Worm (Caenorhabditis elegans) whole organism, mixed stage, embryonic: Measurements from ENCODE around the gene cox-15.

ENCODE experiments used
- blmp-1 ChIP-seq: fragments of 150-350 bp; optimal IDR thresholded peaks from 2 replicates; lab custom pipeline; 2014; ENCODE audit warnings: missing biosample characterization, missing genetic modification characterization
- lin-13 ChIP-seq: fragments of 150-350 bp; optimal IDR thresholded peaks from 2 replicates; lab custom pipeline; 2014; ENCODE audit warnings: missing biosample characterization, missing genetic modification characterization
- nhr-237 ChIP-seq: fragments of 150-350 bp; optimal IDR thresholded peaks from 2 replicates; lab custom pipeline; 2014; ENCODE audit warnings: missing biosample characterization, missing genetic modification characterization
- nhr-28 ChIP-seq: fragments of 150-350 bp; optimal IDR thresholded peaks from 2 replicates; lab custom pipeline; 2014; ENCODE audit warnings: missing biosample characterization, missing genetic modification characterization
- pha-4 ChIP-seq: fragments of 150-350 bp; optimal IDR thresholded peaks from 2 replicates; lab custom pipeline; 2018; ENCODE audit warnings: missing biosample characterization, missing genetic modification reagents, missing genetic modification characterization
- snpc-4 ChIP-seq: fragments of 150-350 bp; optimal IDR thresholded peaks from 2 replicates; lab custom pipeline; 2014; ENCODE audit warnings: missing biosample characterization, missing genetic modification characterization
- unc-39 ChIP-seq: fragments of 150-350 bp; optimal IDR thresholded peaks from 2 replicates; lab custom pipeline; 2014; ENCODE audit warnings: missing biosample characterization, missing genetic modification characterization
- unc-62 ChIP-seq: fragments of 150-350 bp; optimal IDR thresholded peaks from 2 replicates; lab custom pipeline; 2014; ENCODE audit warnings: missing biosample characterization, missing genetic modification reagents, missing genetic modification characterization

DNA sequence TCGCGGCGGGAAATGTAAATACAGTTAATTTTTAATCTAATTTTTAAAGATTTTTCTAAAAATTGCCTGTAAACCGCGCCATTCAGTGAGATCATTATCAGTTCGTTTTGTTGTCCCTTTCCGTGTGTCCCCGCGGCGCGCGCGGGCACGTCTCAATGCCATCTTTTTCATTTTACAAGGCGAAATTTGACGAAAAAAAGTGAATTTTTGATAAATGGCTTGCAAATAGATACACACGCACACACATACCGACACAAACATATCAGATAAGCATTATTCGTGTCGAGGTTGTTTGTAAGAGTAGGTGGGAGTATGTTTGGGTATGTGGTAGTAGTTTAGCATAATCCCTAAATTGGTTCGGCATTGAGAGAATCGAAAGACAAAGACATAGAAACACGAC, 29.0 kb downstream of the cox-15 start:
- TF ChIP-seq unc-62 (GFP tag; lab: Kevin White, UChicago): no peak
- TF ChIP-seq unc-39 (tag; lab: Kevin White, UChicago): no peak
- TF ChIP-seq nhr-28 (tag; lab: Kevin White, UChicago): no peak
- no peak for TF ChIP-seq pha-4 (tag; lab: Kevin White, UChicago)
- no peak for TF ChIP-seq lin-13 (tag; lab: Kevin White, UChicago)
- TF ChIP-seq blmp-1 (tag; lab: Kevin White, UChicago): no peak
- TF ChIP-seq nhr-237 (tag; lab: Kevin White, UChicago): no peak
- no peak for TF ChIP-seq snpc-4 (tag; lab: Kevin White, UChicago)
